Worm (Caenorhabditis elegans) whole organism, young adult: ENCODE measurements around the gene Y12A6A.1.

Source experiments
- B0336.3 ChIP-seq: fragments of 200-800 bp; sonication (Bioruptor generic); IDR thresholded peaks from 2 replicates; pipeline ENCODE4 v1.3.6; 2022; ENCODE audit warnings: missing genetic modification characterization, missing compliant biosample characterization
- C17E4.6 ChIP-seq: fragments of 200-800 bp; sonication (Bioruptor generic); IDR thresholded peaks from 2 replicates; pipeline ENCODE4 v1.3.6; 2022; ENCODE audit warnings: missing genetic modification reagents, missing genetic modification characterization, missing compliant biosample characterization
- F22D6.2 ChIP-seq: sonication (generic microtip); optimal IDR thresholded peaks from 2 replicates; lab custom pipeline; 2016; ENCODE audit warnings: mild to moderate bottlenecking, missing genetic modification characterization, missing compliant biosample characterization
- F23B12.7 ChIP-seq: sonication (generic microtip); optimal IDR thresholded peaks from 2 replicates; lab custom pipeline; 2017; ENCODE audit warnings: missing genetic modification characterization, mild to moderate bottlenecking, missing compliant biosample characterization, antibody characterized with exemption, moderate library complexity; ENCODE audit not compliant: insufficient read depth
- F37B4.10 ChIP-seq: fragments of 200-800 bp; sonication (Bioruptor generic); IDR thresholded peaks from 2 replicates; pipeline ENCODE4 v1.3.6; 2022; ENCODE audit warnings: missing genetic modification characterization, missing compliant biosample characterization
- F49E8.2 ChIP-seq: sonication (generic microtip); optimal IDR thresholded peaks from 3 replicates; lab custom pipeline; 2017; ENCODE audit warnings: missing genetic modification characterization, mild to moderate bottlenecking, missing compliant biosample characterization, antibody characterized with exemption, moderate library complexity; ENCODE audit not compliant: insufficient read depth
- F55B11.4 ChIP-seq: sonication (generic microtip); optimal IDR thresholded peaks from 2 replicates; lab custom pipeline; 2016; ENCODE audit warnings: missing compliant biosample characterization, missing genetic modification characterization, borderline replicate concordance; ENCODE audit not compliant: insufficient read depth
- K11D2.4 ChIP-seq: fragments of 200-800 bp; sonication (Bioruptor generic); IDR thresholded peaks from 2 replicates; pipeline ENCODE4 v1.3.6; 2022; ENCODE audit warnings: missing genetic modification reagents, missing genetic modification characterization, missing compliant biosample characterization
- akir-1 ChIP-seq: fragments of 200-800 bp; sonication (Bioruptor generic); optimal IDR thresholded peaks from 2 replicates; lab custom pipeline; 2018; ENCODE audit warnings: mild to moderate bottlenecking, missing genetic modification characterization, moderate library complexity, missing compliant biosample characterization
- ama-1 ChIP-seq, 3 experiments: fragments of 150-350 bp in 1 of 3; sonication (generic microtip) in 2 of 3; optimal IDR thresholded peaks; 2 replicates each; lab custom pipeline; 2014 to 2018; ENCODE audit warnings: missing biosample characterization in 2 of 3, missing genetic modification characterization in 2 of 3, missing genetic modification reagents in 2 of 3
- aptf-2 ChIP-seq: fragments of 200-800 bp; sonication (Bioruptor generic); conservative IDR thresholded peaks from 2 replicates; pipeline ENCODE4 v1.3.6; 2022; ENCODE audit warnings: missing genetic modification reagents, missing genetic modification characterization, missing compliant biosample characterization
- bed-1 ChIP-seq: fragments of 200-800 bp; sonication (Bioruptor generic); IDR thresholded peaks from 2 replicates; pipeline ENCODE4 v1.3.6; 2022; ENCODE audit warnings: missing genetic modification reagents, missing genetic modification characterization, missing compliant biosample characterization
- cebp-1 ChIP-seq, 2 experiments: fragments of 200-800 bp in 1 of 2; sonication (Bioruptor generic) in 1 of 2; sonication (generic microtip) in 1 of 2; IDR thresholded peaks in 1 of 2; optimal IDR thresholded peaks in 1 of 2; 2 replicates each; pipeline versions ENCODE4 v1.3.6 to Lab custom; 2017 to 2022; ENCODE audit warnings: missing compliant biosample characterization in 2 of 2, missing genetic modification characterization in 2 of 2, mild to moderate bottlenecking in 1 of 2, missing genetic modification reagents in 1 of 2, moderate library complexity in 1 of 2
- ceh-27 ChIP-seq: fragments of 200-800 bp; sonication (Bioruptor generic); optimal IDR thresholded peaks from 2 replicates; lab custom pipeline; 2018; ENCODE audit warnings: mild to moderate bottlenecking, missing genetic modification characterization, moderate library complexity, missing compliant biosample characterization
- ceh-58 ChIP-seq: fragments of 200-800 bp; sonication (Bioruptor generic); IDR thresholded peaks from 2 replicates; pipeline ENCODE4 v1.3.6; 2022; ENCODE audit warnings: missing genetic modification characterization, missing compliant biosample characterization
- die-1 ChIP-seq: sonication (generic microtip); optimal IDR thresholded peaks from 2 replicates; lab custom pipeline; 2016; ENCODE audit warnings: missing genotype, mild to moderate bottlenecking, missing genetic modification characterization, missing compliant biosample characterization
- dox-1 ChIP-seq: fragments of 200-800 bp; sonication (Bioruptor generic); IDR thresholded peaks from 2 replicates; pipeline ENCODE4 v1.3.6; 2022; ENCODE audit warnings: missing genetic modification reagents, missing genetic modification characterization, missing compliant biosample characterization
- egrh-3 ChIP-seq: fragments of 200-800 bp; sonication (Bioruptor generic); IDR thresholded peaks from 2 replicates; pipeline ENCODE4 v1.3.6; 2022; ENCODE audit warnings: missing genetic modification reagents, missing genetic modification characterization, missing compliant biosample characterization
- hmg-1.2 ChIP-seq: fragments of 200-800 bp; sonication (Bioruptor generic); IDR thresholded peaks from 2 replicates; pipeline ENCODE4 v1.3.6; 2022; ENCODE audit warnings: missing genetic modification reagents, missing genetic modification characterization, missing compliant biosample characterization
- lin-54 ChIP-seq: fragments of 200-800 bp; sonication (Bioruptor generic); optimal IDR thresholded peaks from 2 replicates; lab custom pipeline; 2018; ENCODE audit warnings: mild to moderate bottlenecking, missing genetic modification characterization, missing compliant biosample characterization
- madf-10 ChIP-seq: sonication (generic microtip); optimal IDR thresholded peaks from 2 replicates; lab custom pipeline; 2016; ENCODE audit warnings: mild to moderate bottlenecking, missing genetic modification characterization, missing compliant biosample characterization
- madf-6 ChIP-seq: fragments of 200-800 bp; sonication (Bioruptor generic); IDR thresholded peaks from 2 replicates; pipeline ENCODE4 v1.3.6; 2022; ENCODE audit warnings: missing genetic modification reagents, missing genetic modification characterization, missing compliant biosample characterization
- mcd-1 ChIP-seq: fragments of 200-800 bp; sonication (Bioruptor generic); IDR thresholded peaks from 2 replicates; pipeline ENCODE4 v1.3.6; 2022; ENCODE audit warnings: missing genetic modification reagents, missing genetic modification characterization, missing compliant biosample characterization
- mes-4 ChIP-seq: sonication (generic microtip); optimal IDR thresholded peaks from 2 replicates; lab custom pipeline; 2016; ENCODE audit warnings: missing genotype, missing genetic modification characterization, missing compliant biosample characterization
- nfya-2 ChIP-seq: fragments of 200-800 bp; sonication (Bioruptor generic); IDR thresholded peaks from 2 replicates; pipeline ENCODE4 v1.3.6; 2022; ENCODE audit warnings: missing genetic modification reagents, missing genetic modification characterization, missing compliant biosample characterization
- nhr-120 ChIP-seq: fragments of 200-800 bp; sonication (Bioruptor generic); IDR thresholded peaks from 2 replicates; pipeline ENCODE4 v1.3.6; 2022; ENCODE audit warnings: missing genetic modification characterization, missing compliant biosample characterization
- nhr-179 ChIP-seq: sonication (generic microtip); optimal IDR thresholded peaks from 2 replicates; lab custom pipeline; 2016; ENCODE audit warnings: mild to moderate bottlenecking, missing genetic modification characterization, missing compliant biosample characterization
- nhr-80 ChIP-seq: sonication (generic microtip); optimal IDR thresholded peaks from 2 replicates; lab custom pipeline; 2016; ENCODE audit warnings: missing genetic modification characterization, missing compliant biosample characterization
- tbp1 ChIP-seq: fragments of 200-800 bp; sonication (Bioruptor generic); optimal IDR thresholded peaks from 2 replicates; lab custom pipeline; 2018; ENCODE audit warnings: mild to moderate bottlenecking, missing genetic modification characterization, missing compliant biosample characterization
- tlf-1 ChIP-seq: fragments of 200-800 bp; sonication (Bioruptor generic); optimal IDR thresholded peaks from 2 replicates; lab custom pipeline; 2018; ENCODE audit warnings: mild to moderate bottlenecking, missing genetic modification characterization, missing compliant biosample characterization
- zfh-2 ChIP-seq: fragments of 200-800 bp; sonication (Bioruptor generic); conservative IDR thresholded peaks from 2 replicates; pipeline ENCODE4 v1.3.6; 2022; ENCODE audit warnings: missing genetic modification reagents, missing genetic modification characterization, missing compliant biosample characterization
- ztf-18 ChIP-seq: sonication (generic microtip); optimal IDR thresholded peaks from 2 replicates; lab custom pipeline; 2016; ENCODE audit warnings: missing genotype, mild to moderate bottlenecking, missing genetic modification characterization, missing compliant biosample characterization
- ztf-22 ChIP-seq: fragments of 200-800 bp; sonication (Bioruptor generic); optimal IDR thresholded peaks from 2 replicates; lab custom pipeline; 2018; ENCODE audit warnings: mild to moderate bottlenecking, missing genetic modification characterization, moderate library complexity, missing compliant biosample characterization
- ztf-3 ChIP-seq: fragments of 200-800 bp; sonication (Bioruptor generic); optimal IDR thresholded peaks from 2 replicates; lab custom pipeline; 2018; ENCODE audit warnings: mild to moderate bottlenecking, missing genetic modification characterization, missing compliant biosample characterization

Gene Y12A6A.1

ce11 chrX:13592367-13592766 is 29.2 kb downstream of the Y12A6A.1 start, which contains the start of gene F54B11.4:
F54B11.4 (plus strand) TSS chrX:13592667.
- TF ChIP-seq cebp-1 (GFP tag; IDR thresholded peaks at IDR 0.05; lab: Robert Waterston, UW) (no peak), cebp-1 (tag; optimal IDR thresholded peaks at IDR 0.05; lab: Kevin White, UChicago) (peak; percentile 62), nhr-120 (GFP tag; lab: Robert Waterston, UW) (no peak)

ce11 chrX:13591953-13592352 is 29.6 kb downstream of the Y12A6A.1 start:
- no peak for TF ChIP-seq akir-1 (GFP tag; lab: Kevin White, UChicago)
- TF ChIP-seq mcd-1 (GFP tag; lab: Robert Waterston, UW): peak; percentile 62
- TF ChIP-seq B0336.3 (GFP tag; lab: Robert Waterston, UW): no peak
- TF ChIP-seq madf-10: no peak
- TF ChIP-seq F55B11.4: no peak
- peak; percentile 91 for TF ChIP-seq zfh-2 (GFP tag; lab: Robert Waterston, UW)
- TF ChIP-seq egrh-3 (GFP tag; lab: Robert Waterston, UW): peak; percentile 98
- TF ChIP-seq ztf-22 (GFP tag; lab: Kevin White, UChicago): no peak
- TF ChIP-seq F49E8.2: no peak
- no peak for TF ChIP-seq tlf-1 (GFP tag; lab: Kevin White, UChicago)
- 0 out of 2 replicates have a peak, but pooled peaks have one; percentile 14 for TF ChIP-seq dox-1
- no peak for TF ChIP-seq nhr-80 (tag; lab: Kevin White, UChicago)
- no peak for TF ChIP-seq F22D6.2 (tag; lab: Kevin White, UChicago)
- no peak for TF ChIP-seq F23B12.7 (tag; lab: Kevin White, UChicago)
- TF ChIP-seq madf-6: no peak
- TF ChIP-seq C17E4.6 (GFP tag; lab: Robert Waterston, UW): no peak
- TF ChIP-seq, all 124 proteins: peak for 4

ce11 chrX:13591175-13591574 is 30.4 kb downstream of the Y12A6A.1 start, which contains the start of gene col-44:
col-44 (plus strand) TSS chrX:13591475.
- TF ChIP-seq B0336.3 (GFP tag; lab: Robert Waterston, UW) (no peak), F23B12.7 (tag; lab: Kevin White, UChicago) (no peak), nfya-2 (GFP tag; lab: Robert Waterston, UW) (no peak)

ce11 chrX:13590688-13591087 is 30.8 kb downstream of the Y12A6A.1 start:
- TF ChIP-seq zfh-2 (GFP tag; lab: Robert Waterston, UW) (peak; percentile 90), egrh-3 (GFP tag; lab: Robert Waterston, UW) (peak; percentile 51; the same call in 1 of the 2 replicates), tbp1 (GFP tag; lab: Kevin White, UChicago) (no peak)

ce11 chrX:13589735-13590134 is 31.8 kb downstream of the Y12A6A.1 start, which contains the start of gene col-9:
col-9 (plus strand) TSS chrX:13590035.
- TF ChIP-seq die-1 (tag; lab: Kevin White, UChicago): no peak
- no peak for TF ChIP-seq ztf-3 (GFP tag; lab: Kevin White, UChicago)
- TF ChIP-seq mes-4 (tag; lab: Kevin White, UChicago): no peak
- no peak for TF ChIP-seq tbp1 (GFP tag; lab: Kevin White, UChicago)
- TF ChIP-seq, all 124 proteins: peak for 0

- TF ChIP-seq madf-10: no peak
- TF ChIP-seq lin-54 (GFP tag; lab: Kevin White, UChicago): peak; percentile 10
- peak; percentile 58; the same call in 1 of the 2 replicates for TF ChIP-seq zfh-2 (GFP tag; lab: Robert Waterston, UW)
These were observed 36.7 kb downstream of the Y12A6A.1 start, which contains the start of gene unc-84 for ce11 chrX:13584725-13585371. unc-84 (plus strand) TSS chrX:13584775.

ce11 chrX:13583895-13584344 is 37.6 kb downstream of the Y12A6A.1 start:
- TF ChIP-seq bed-1 (GFP tag; lab: Robert Waterston, UW) (no peak), nhr-80 (tag; lab: Kevin White, UChicago) (peak; percentile 53), mcd-1 (GFP tag; lab: Robert Waterston, UW) (peak; percentile 38), F22D6.2 (tag; lab: Kevin White, UChicago) (no peak), hmg-1.2 (GFP tag; lab: Robert Waterston, UW) (peak; percentile 48; the same call in 1 of the 2 replicates), nhr-179 (no peak), die-1 (tag; lab: Kevin White, UChicago) (peak; percentile 16), aptf-2 (0 out of 2 replicates have a peak, but pooled peaks have one; percentile 55), ceh-27 (GFP tag; lab: Kevin White, UChicago) (peak; percentile 12), ztf-18 (tag; lab: Kevin White, UChicago) (peak; percentile 10), K11D2.4 (GFP tag; lab: Robert Waterston, UW) (no peak), F37B4.10 (GFP tag; lab: Robert Waterston, UW) (no peak), ceh-58 (no peak), ama-1 (optimal IDR thresholded peaks at IDR 0.05; lab: Kevin White, UChicago) (no peak), ama-1 (GFP tag; optimal IDR thresholded peaks at IDR 0.05; lab: Kevin White, UChicago) (no peak)
